Fruit fly (Drosophila melanogaster): Measurements from ENCODE around the gene PGS1.

PGS1 gene

DNA sequence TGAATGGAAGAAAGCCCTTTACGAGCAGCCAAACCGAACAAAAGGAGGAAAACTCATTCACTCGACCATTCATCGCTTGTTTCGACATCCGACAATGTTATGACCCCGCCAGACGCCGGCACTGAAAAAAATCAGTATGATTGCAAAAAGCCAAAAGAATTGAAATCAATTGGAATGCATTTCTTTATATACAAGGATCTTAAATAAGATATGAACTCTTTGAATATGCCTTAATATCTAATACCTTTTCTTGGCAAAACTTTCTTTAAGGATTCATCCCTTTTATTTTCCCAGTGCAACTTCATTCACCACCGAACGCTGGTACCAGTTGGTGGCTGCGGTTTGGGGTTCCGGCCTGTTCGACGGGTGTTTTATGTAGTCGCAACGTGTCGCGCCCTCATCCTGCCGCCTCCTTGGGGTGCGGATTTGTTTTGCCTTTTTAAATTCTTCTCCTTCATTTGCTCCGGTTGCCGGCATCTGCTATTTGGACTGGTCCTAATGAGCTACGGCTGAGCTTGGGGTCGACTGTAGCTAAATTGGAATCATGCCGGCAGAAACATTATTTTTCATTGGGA, 26.0 kb downstream of the PGS1 start (continued):
- TF ChIP-seq kni (GFP tag; optimal IDR thresholded peaks at IDR 0.05) = peak; percentile 61
- TF ChIP-seq tup (GFP tag; optimal IDR thresholded peaks at IDR 0.05) = peak; percentile 59
- TF ChIP-seq Myb (GFP tag; optimal IDR thresholded peaks at IDR 0.05) = peak; percentile 59
- TF ChIP-seq nau (GFP tag; optimal IDR thresholded peaks at IDR 0.05) = peak; percentile 78
- TF ChIP-seq Atf-2 (GFP tag; optimal IDR thresholded peaks at IDR 0.05) = peak; percentile 67
- TF ChIP-seq CG10565 (GFP tag; optimal IDR thresholded peaks at IDR 0.05) = no peak

DNA sequence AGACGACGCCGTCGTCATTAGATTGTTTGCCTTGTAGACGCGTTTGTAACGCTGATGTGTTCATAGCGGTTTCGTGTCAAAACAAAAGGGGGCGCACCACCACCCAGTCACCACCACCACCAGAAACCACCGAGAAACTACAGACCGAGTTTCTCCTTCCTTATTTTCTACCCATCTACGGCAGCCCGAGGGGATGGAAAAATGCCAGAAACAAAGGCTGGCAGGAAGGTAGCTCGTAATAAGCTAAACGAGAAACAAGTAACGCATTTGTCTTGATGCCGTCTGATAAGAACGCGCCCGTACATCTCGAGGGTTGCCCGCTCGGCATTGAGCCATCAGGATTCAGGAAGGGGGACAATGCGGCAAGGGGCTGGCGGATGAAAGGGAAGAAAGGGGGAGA, 38.3 kb downstream of the PGS1 start:
- TF ChIP-seq Lim3 (GFP tag; IDR thresholded peaks at IDR 0.05) (no peak), HmgZ (tag; optimal IDR thresholded peaks at IDR 0.05) (no peak), CG9215 (GFP tag; IDR thresholded peaks at IDR 0.05) (no peak), zen2 (GFP tag; IDR thresholded peaks at IDR 0.05; ENCODE audit: partially characterized antibody) (no peak), gsb-n (tag; optimal IDR thresholded peaks at IDR 0.05) (no peak), Sry-β (GFP tag; optimal IDR thresholded peaks at IDR 0.05) (no peak), YL-1 (GFP tag; optimal IDR thresholded peaks at IDR 0.05) (no peak), scrt (GFP tag; optimal IDR thresholded peaks at IDR 0.05) (no peak), Hr51 (GFP tag; optimal IDR thresholded peaks at IDR 0.05) (no peak), abd-A (tag; optimal IDR thresholded peaks at IDR 0.05) (peak; percentile 79), CG10274 (GFP tag; optimal IDR thresholded peaks at IDR 0.05) (no peak), sisA (GFP tag; IDR thresholded peaks at IDR 0.05) (no peak), pros (GFP tag; optimal IDR thresholded peaks at IDR 0.05) (peak; percentile 75), run (tag; optimal IDR thresholded peaks at IDR 0.05) (peak; percentile 11), Hey (tag; optimal IDR thresholded peaks at IDR 0.05) (peak; percentile 58)

- TF ChIP-seq vfl (GFP tag; optimal IDR thresholded peaks at IDR 0.05) (no peak), CG11504 (tag; optimal IDR thresholded peaks at IDR 0.05) (no peak), CG15601 (tag; optimal IDR thresholded peaks at IDR 0.05) (no peak), grau (tag; optimal IDR thresholded peaks at IDR 0.05) (no peak), Pdp1 (GFP tag; optimal IDR thresholded peaks at IDR 0.05) (peak in 1 of 2 experiments; percentile 7), ind (GFP tag; optimal IDR thresholded peaks at IDR 0.05) (no peak), CG10959 (GFP tag; IDR thresholded peaks at IDR 0.05) (no peak), CG12659 (GFP tag; optimal IDR thresholded peaks at IDR 0.05) (no peak), lola (GFP tag; optimal IDR thresholded peaks at IDR 0.05) (no peak), CG4282 (GFP tag; optimal IDR thresholded peaks at IDR 0.05) (no peak), CG2116 (GFP tag; optimal IDR thresholded peaks at IDR 0.05) (no peak), abd-A (tag; optimal IDR thresholded peaks at IDR 0.05) (peak; percentile 15), Jarid2 (GFP tag; optimal IDR thresholded peaks at IDR 0.05) (no peak), stc (GFP tag; IDR thresholded peaks at IDR 0.05) (no peak), pfk (GFP tag; optimal IDR thresholded peaks at IDR 0.05) (peak; percentile 93), Deaf1 (tag; optimal IDR thresholded peaks at IDR 0.05) (peak; percentile 22), CG6791 (GFP tag; IDR thresholded peaks at IDR 0.05; ENCODE audit: partially characterized antibody) (no peak), so (GFP tag; IDR thresholded peaks at IDR 0.05) (no peak), en (GFP tag; optimal IDR thresholded peaks at IDR 0.05) (no peak), Tbp (GFP tag; optimal IDR thresholded peaks at IDR 0.05) (no peak), gfzf (GFP tag; optimal IDR thresholded peaks at IDR 0.05) (no peak), unpg (GFP tag; optimal IDR thresholded peaks at IDR 0.05) (no peak), CG2129 (GFP tag; IDR thresholded peaks at IDR 0.05; ENCODE audit: partially characterized antibody) (no peak), gem (tag; optimal IDR thresholded peaks at IDR 0.05) (no peak), eyg (GFP tag; optimal IDR thresholded peaks at IDR 0.05) (no peak)
Observed at dm6 chr3R:18706289-18706688, 39.6 kb downstream of the PGS1 start.
